Worm (Caenorhabditis elegans): ENCODE data around the gene R09D1.13.

R09D1.13 gene

ce11 chrII:9398370-9398901 lies 46.8 kb downstream of the R09D1.13 start, which contains the start of the genes Y51B9A.14 and Y51B9A.8:
Gene Y51B9A.14, minus strand, starts transcription at chrII:9398470.
Gene Y51B9A.8, plus strand, starts transcription at chrII:9398851.
- TF ChIP-seq ceh-63 (GFP tag; optimal IDR thresholded peaks at IDR 0.05) (no peak), vab-15 (tag; optimal IDR thresholded peaks at IDR 0.05) (no peak), sptf-1 (tag; optimal IDR thresholded peaks at IDR 0.05) (no peak), lin-39 (tag; optimal IDR thresholded peaks at IDR 0.05) (no peak), hpl-2 (GFP tag; optimal IDR thresholded peaks at IDR 0.05) (no peak), elt-3 (tag; optimal IDR thresholded peaks at IDR 0.05) (no peak), zag-1 (tag; optimal IDR thresholded peaks at IDR 0.05) (no peak), aly-2 (tag; optimal IDR thresholded peaks at IDR 0.05) (no peak), nhr-76 (tag; optimal IDR thresholded peaks at IDR 0.05) (no peak), lin-35 (GFP tag; optimal IDR thresholded peaks at IDR 0.05) (no peak), C04F5.9 (tag; optimal IDR thresholded peaks at IDR 0.05) (no peak)

ce11 chrII:9397496-9397895 lies 47.8 kb downstream of the R09D1.13 start, which contains the start of gene Y51B9A.9:
Gene Y51B9A.9, minus strand, starts transcription at chrII:9397596.
- TF ChIP-seq mep-1 (tag; optimal IDR thresholded peaks at IDR 0.05) = no peak
- no peak for TF ChIP-seq unc-130 (tag; optimal IDR thresholded peaks at IDR 0.05)
- TF ChIP-seq elt-2 (tag; optimal IDR thresholded peaks at IDR 0.05) = peak; percentile 3

Measured in whole organism, L1 larva.